Fruit fly (Drosophila melanogaster) whole organism, embryonic: ENCODE data around the gene CG31808.

Source experiments
- Ada2b ChIP-seq: fragments of 200-800 bp; sonication (Bioruptor generic); IDR thresholded peaks from 2 replicates; pipeline ENCODE4 v1.3.6; 2022; ENCODE audit warnings: missing biosample characterization, missing genetic modification characterization
- Awh ChIP-seq: fragments of 200-800 bp; sonication (Bioruptor generic); IDR thresholded peaks from 2 replicates; pipeline ENCODE4, ENCODE4 v1.3.6; 2022; ENCODE audit warnings: missing biosample characterization, missing genetic modification characterization
- B-H2 ChIP-seq: fragments of 200-800 bp; sonication (Bioruptor generic); optimal IDR thresholded peaks from 2 replicates; lab custom pipeline; 2018; ENCODE audit warnings: missing biosample characterization, mild to moderate bottlenecking, missing genetic modification characterization
- CG1024 ChIP-seq: fragments of 200-800 bp; sonication (Bioruptor generic); IDR thresholded peaks from 2 replicates; pipeline ENCODE4 v1.3.6; 2022; ENCODE audit warnings: missing biosample characterization, missing genetic modification characterization
- CG11247 ChIP-seq: fragments of 200-800 bp; sonication (Bioruptor generic); IDR thresholded peaks from 2 replicates; pipeline ENCODE4 v1.3.6; 2022; ENCODE audit warnings: missing biosample characterization, missing genetic modification characterization
- CG12299 ChIP-seq: fragments of 200-800 bp; sonication (Bioruptor generic); optimal IDR thresholded peaks from 2 replicates; lab custom pipeline; 2018; ENCODE audit warnings: missing biosample characterization, mild to moderate bottlenecking, missing genetic modification characterization
- CG15073 ChIP-seq: fragments of 200-800 bp; sonication (Bioruptor generic); optimal IDR thresholded peaks from 2 replicates; lab custom pipeline; 2016; ENCODE audit warnings: missing biosample characterization, missing genetic modification characterization
- CG16815 ChIP-seq: fragments of 200-800 bp; sonication (Bioruptor generic); optimal IDR thresholded peaks from 3 replicates; lab custom pipeline; 2017; ENCODE audit warnings: missing biosample characterization, mild to moderate bottlenecking, missing genetic modification characterization
- CG17568 ChIP-seq: fragments of 200-800 bp; sonication (Bioruptor generic); optimal IDR thresholded peaks from 2 replicates; lab custom pipeline; 2018; ENCODE audit warnings: missing biosample characterization, mild to moderate bottlenecking, missing genetic modification characterization, moderate library complexity
- CG18619 ChIP-seq: fragments of 200-800 bp; sonication (Bioruptor generic); optimal IDR thresholded peaks from 3 replicates; lab custom pipeline; 2017; ENCODE audit warnings: missing biosample characterization, mild to moderate bottlenecking, missing genetic modification characterization
- CG31365 ChIP-seq: fragments of 200-800 bp; sonication (Bioruptor generic); optimal IDR thresholded peaks from 2 replicates; lab custom pipeline; 2018; ENCODE audit warnings: missing biosample characterization, mild to moderate bottlenecking, missing genetic modification characterization
- CG34376 ChIP-seq: fragments of 200-800 bp; sonication (Bioruptor generic); optimal IDR thresholded peaks from 2 replicates; lab custom pipeline; 2018; ENCODE audit warnings: missing biosample characterization, mild to moderate bottlenecking, missing genetic modification characterization
- CG4404 ChIP-seq: fragments of 200-800 bp; sonication (Bioruptor generic); IDR thresholded peaks from 2 replicates; pipeline ENCODE4 v1.3.6; 2022; ENCODE audit warnings: missing biosample characterization, missing genetic modification characterization
- CG6765 ChIP-seq: fragments of 200-800 bp; sonication (Bioruptor generic); optimal IDR thresholded peaks from 3 replicates; lab custom pipeline; 2017; ENCODE audit warnings: missing biosample characterization, mild to moderate bottlenecking, missing genetic modification characterization
- CG6813 ChIP-seq: fragments of 200-800 bp; sonication (Bioruptor generic); optimal IDR thresholded peaks from 2 replicates; lab custom pipeline; 2017; ENCODE audit warnings: missing biosample characterization, missing genetic modification characterization, mild to moderate bottlenecking, moderate library complexity, missing genetic modification reagents
- CG8765 ChIP-seq: fragments of 200-800 bp; sonication (Bioruptor generic); IDR thresholded peaks from 2 replicates; pipeline ENCODE4 v1.3.6; 2022; ENCODE audit warnings: missing biosample characterization, missing genetic modification characterization
- CHES-1-like ChIP-seq: fragments of 200-800 bp; sonication (Bioruptor generic); optimal IDR thresholded peaks from 2 replicates; lab custom pipeline; 2016; ENCODE audit warnings: missing biosample characterization, missing genetic modification characterization
- CkIIα-i1 ChIP-seq: fragments of 200-800 bp; sonication (Bioruptor generic); IDR thresholded peaks from 2 replicates; pipeline ENCODE4 v1.3.6; 2022; ENCODE audit warnings: missing biosample characterization, missing genetic modification characterization
- Deaf1 ChIP-seq: fragments of 200-800 bp; optimal IDR thresholded peaks from 3 replicates; lab custom pipeline; 2019; ENCODE audit warnings: missing biosample characterization, mild to moderate bottlenecking, missing genetic modification characterization, moderate library complexity
- Dek ChIP-seq: fragments of 200-800 bp; sonication (Bioruptor generic); optimal IDR thresholded peaks from 3 replicates; lab custom pipeline; 2019; ENCODE audit warnings: missing biosample characterization, mild to moderate bottlenecking, missing genetic modification characterization, moderate library complexity
- GATAe ChIP-seq: fragments of 200-800 bp; sonication (Bioruptor generic); conservative IDR thresholded peaks from 2 replicates; pipeline ENCODE4 v1.3.6; 2022; ENCODE audit warnings: missing biosample characterization, missing genetic modification characterization
- Hmr ChIP-seq: fragments of 200-800 bp; sonication (Bioruptor generic); optimal IDR thresholded peaks from 3 replicates; lab custom pipeline; 2017; ENCODE audit warnings: mild to moderate bottlenecking, missing biosample characterization, missing genetic modification reagents, missing genetic modification characterization
- MTF-1 ChIP-seq: fragments of 200-800 bp; sonication (Bioruptor generic); optimal IDR thresholded peaks from 2 replicates; lab custom pipeline; 2018; ENCODE audit warnings: missing biosample characterization, mild to moderate bottlenecking, missing genetic modification characterization, borderline replicate concordance
- Mes4 ChIP-seq: fragments of 200-800 bp; sonication (Bioruptor generic); optimal IDR thresholded peaks from 2 replicates; lab custom pipeline; 2016; ENCODE audit warnings: missing biosample characterization, missing genetic modification characterization
- NC2α ChIP-seq: fragments of 200-800 bp; sonication (Bioruptor generic); optimal IDR thresholded peaks from 2 replicates; lab custom pipeline; 2016; ENCODE audit warnings: missing biosample characterization, missing genetic modification characterization
- Nf-YC ChIP-seq: fragments of 200-800 bp; optimal IDR thresholded peaks from 3 replicates; lab custom pipeline; 2019; ENCODE audit warnings: missing biosample characterization, mild to moderate bottlenecking, missing genetic modification characterization, moderate library complexity
- Oaz ChIP-seq: fragments of 200-800 bp; sonication (Bioruptor generic); IDR thresholded peaks from 2 replicates; pipeline ENCODE4 v1.3.6; 2022; ENCODE audit warnings: missing biosample characterization, missing genetic modification characterization
- Ravus ChIP-seq: fragments of 200-800 bp; sonication (Bioruptor generic); IDR thresholded peaks from 2 replicates; pipeline ENCODE4 v1.3.6; 2022; ENCODE audit warnings: missing biosample characterization, missing genetic modification characterization
- Scr ChIP-seq: fragments of 200-800 bp; sonication (Bioruptor generic); IDR thresholded peaks from 2 replicates; pipeline ENCODE4 v1.3.6; 2022; ENCODE audit warnings: missing biosample characterization, missing genetic modification characterization; ENCODE audit not compliant: partially characterized antibody
- Sox102F ChIP-seq: fragments of 200-800 bp; sonication (Bioruptor generic); optimal IDR thresholded peaks from 2 replicates; lab custom pipeline; 2018; ENCODE audit warnings: missing biosample characterization, mild to moderate bottlenecking, missing genetic modification characterization, moderate library complexity
- Tbp ChIP-seq: fragments of >200 bp; optimal IDR thresholded peaks from 2 replicates; lab custom pipeline; 2018; ENCODE audit warnings: missing biosample characterization, missing genetic modification characterization
- chm ChIP-seq: fragments of 200-800 bp; sonication (Bioruptor generic); IDR thresholded peaks from 2 replicates; pipeline ENCODE4 v1.3.6; 2022; ENCODE audit warnings: missing biosample characterization, missing genetic modification characterization
- danr ChIP-seq: fragments of 200-800 bp; sonication (Bioruptor generic); IDR thresholded peaks from 2 replicates; pipeline ENCODE4 v1.3.6; 2022; ENCODE audit warnings: missing biosample characterization, missing genetic modification characterization
- disco-r ChIP-seq: fragments of 200-800 bp; sonication (Bioruptor generic); optimal IDR thresholded peaks from 2 replicates; lab custom pipeline; 2016; ENCODE audit warnings: missing biosample characterization, missing genetic modification characterization
- eyg ChIP-seq: fragments of 200-800 bp; sonication (Bioruptor generic); optimal IDR thresholded peaks from 3 replicates; lab custom pipeline; 2016; ENCODE audit warnings: missing biosample characterization, missing genetic modification characterization
- gfzf ChIP-seq: fragments of 200-800 bp; sonication (Bioruptor generic); optimal IDR thresholded peaks from 2 replicates; lab custom pipeline; 2016; ENCODE audit warnings: missing biosample characterization, mild to moderate bottlenecking, missing genetic modification characterization, moderate library complexity
- mam ChIP-seq: fragments of 200-800 bp; sonication (Bioruptor generic); optimal IDR thresholded peaks from 3 replicates; lab custom pipeline; 2016; ENCODE audit warnings: missing biosample characterization, missing genetic modification characterization
- mld ChIP-seq: fragments of 200-800 bp; sonication (Bioruptor generic); IDR thresholded peaks from 3 replicates; pipeline ENCODE4 v1.3.6; 2022; ENCODE audit warnings: missing biosample characterization, missing genetic modification characterization; ENCODE audit not compliant: partially characterized antibody
- nau ChIP-seq: fragments of 200-800 bp; sonication (Bioruptor generic); optimal IDR thresholded peaks from 3 replicates; lab custom pipeline; 2017; ENCODE audit warnings: missing biosample characterization, mild to moderate bottlenecking, missing genetic modification characterization, missing genetic modification reagents
- org-1 ChIP-seq: fragments of 200-800 bp; sonication (Bioruptor generic); optimal IDR thresholded peaks from 2 replicates; lab custom pipeline; 2017; ENCODE audit warnings: missing biosample characterization, missing genetic modification characterization
- p53 ChIP-seq: fragments of 200-800 bp; sonication (Bioruptor generic); optimal IDR thresholded peaks from 2 replicates; lab custom pipeline; 2016; ENCODE audit warnings: missing biosample characterization, missing genetic modification characterization
- pita ChIP-seq: fragments of 200-800 bp; sonication (Bioruptor generic); optimal IDR thresholded peaks from 2 replicates; lab custom pipeline; 2017; ENCODE audit warnings: missing biosample characterization, mild to moderate bottlenecking, missing genetic modification characterization
- sisA ChIP-seq: fragments of 200-800 bp; sonication (Bioruptor generic); IDR thresholded peaks from 2 replicates; pipeline ENCODE4 v1.3.6; 2022; ENCODE audit warnings: missing biosample characterization, missing genetic modification characterization
- slp2 ChIP-seq: fragments of 200-800 bp; sonication (Bioruptor generic); optimal IDR thresholded peaks from 2 replicates; lab custom pipeline; 2016; ENCODE audit warnings: missing biosample characterization, missing genetic modification characterization
- stc ChIP-seq: fragments of 200-800 bp; sonication (Bioruptor generic); IDR thresholded peaks from 2 replicates; pipeline ENCODE4 v1.3.6; 2022; ENCODE audit warnings: missing biosample characterization, missing genetic modification characterization
- tx ChIP-seq: fragments of 200-800 bp; sonication (Bioruptor generic); optimal IDR thresholded peaks from 2 replicates; lab custom pipeline; 2016; ENCODE audit warnings: missing biosample characterization, missing genetic modification characterization
- unc-4 ChIP-seq: fragments of 200-800 bp; sonication (Bioruptor generic); IDR thresholded peaks from 2 replicates; pipeline ENCODE4 v1.3.6; 2022; ENCODE audit warnings: missing biosample characterization, missing genetic modification characterization; ENCODE audit not compliant: partially characterized antibody
- wdn ChIP-seq: fragments of 200-800 bp; sonication (Bioruptor generic); IDR thresholded peaks from 2 replicates; pipeline ENCODE4 v1.3.6; 2022; ENCODE audit warnings: missing biosample characterization, missing genetic modification characterization
- wek ChIP-seq: fragments of 200-800 bp; sonication (Bioruptor generic); optimal IDR thresholded peaks from 3 replicates; lab custom pipeline; 2018; ENCODE audit warnings: missing biosample characterization, mild to moderate bottlenecking, missing genetic modification characterization, moderate library complexity
- yki ChIP-seq: fragments of >200 bp; optimal IDR thresholded peaks from 3 replicates; lab custom pipeline; 2018

CG31808 gene

dm6 chr2L:16715841-16716701 is at the start of gene CG31808, which contains the start of gene Cyt-c-d (continued):
- peak; percentile 97 for TF ChIP-seq CG18619 (GFP tag; lab: Kevin White, UChicago)
- no peak for TF ChIP-seq mld (GFP tag; lab: Robert Waterston, UW)
- peak; percentile 86 for TF ChIP-seq NC2α (GFP tag; lab: Kevin White, UChicago)
- TF ChIP-seq Ada2b (GFP tag; lab: Robert Waterston, UW), result peak; percentile 97
- peak; percentile 81 for TF ChIP-seq CkIIα-i1 (GFP tag; lab: Robert Waterston, UW)
- TF ChIP-seq CHES-1-like, result peak; percentile 80
- TF ChIP-seq wdn (GFP tag; lab: Robert Waterston, UW), result peak; percentile 91
- TF ChIP-seq CG11247 (GFP tag; lab: Robert Waterston, UW), result peak; percentile 94
- TF ChIP-seq stc (GFP tag; lab: Robert Waterston, UW), result peak; percentile 98
- TF ChIP-seq Dek (tag; lab: Kevin White, UChicago), result peak; percentile 96
- TF ChIP-seq disco-r, result peak; percentile 93
- TF ChIP-seq Oaz (GFP tag; lab: Robert Waterston, UW), result peak; percentile 94
- peak; percentile 90 for TF ChIP-seq Ravus (GFP tag; lab: Robert Waterston, UW)
- TF ChIP-seq unc-4 (GFP tag; lab: Robert Waterston, UW), result no peak
- peak; percentile 98 for TF ChIP-seq Awh
- peak; percentile 86 for TF ChIP-seq GATAe
- peak; percentile 83 for TF ChIP-seq Nf-YC (tag; lab: Kevin White, UChicago)
- peak; percentile 95 for TF ChIP-seq CG17568
- TF ChIP-seq sisA (GFP tag; lab: Robert Waterston, UW), result peak; percentile 97
- peak; percentile 98 for TF ChIP-seq Hmr (GFP tag; lab: Kevin White, UChicago)
- peak; percentile 97 for TF ChIP-seq org-1 (GFP tag; lab: Kevin White, UChicago)
- peak; percentile 83 for TF ChIP-seq CG8765 (GFP tag; lab: Robert Waterston, UW)
- peak; percentile 90 for TF ChIP-seq tx (GFP tag; lab: Kevin White, UChicago)
- TF ChIP-seq yki (lab: Kevin White, UChicago), result peak; percentile 77
- TF ChIP-seq Deaf1 (tag; lab: Kevin White, UChicago), result peak; percentile 83
- TF ChIP-seq CG16815 (GFP tag; lab: Kevin White, UChicago), result peak; percentile 93
- TF ChIP-seq CG34376 (GFP tag; lab: Kevin White, UChicago), result peak; percentile 91
- peak; percentile 56 for TF ChIP-seq p53 (GFP tag; lab: Kevin White, UChicago)
- peak; percentile 88 for TF ChIP-seq slp2 (GFP tag; lab: Kevin White, UChicago)
- no peak for TF ChIP-seq Scr
- peak; percentile 92 for TF ChIP-seq CG6765 (GFP tag; lab: Kevin White, UChicago)
- peak; percentile 95 for TF ChIP-seq chm
- peak; percentile 96 for TF ChIP-seq CG12299 (tag; lab: Kevin White, UChicago)
- TF ChIP-seq CG31365 (tag; lab: Kevin White, UChicago), result peak; percentile 72
- peak; percentile 98 for TF ChIP-seq nau (GFP tag; lab: Kevin White, UChicago)
- TF ChIP-seq CG4404 (GFP tag; lab: Robert Waterston, UW), result peak; percentile 87
- TF ChIP-seq danr, result peak; percentile 93
- TF ChIP-seq CG1024 (GFP tag; lab: Robert Waterston, UW), result peak; percentile 94
- peak; percentile 99 for TF ChIP-seq Sox102F (GFP tag; lab: Kevin White, UChicago)
- TF ChIP-seq Tbp (GFP tag; lab: Kevin White, UChicago), result no peak
- peak; percentile 86 for TF ChIP-seq MTF-1 (GFP tag; lab: Kevin White, UChicago)
- TF ChIP-seq CG15073 (GFP tag; lab: Kevin White, UChicago), result peak; percentile 80
- TF ChIP-seq eyg (GFP tag; lab: Kevin White, UChicago), result peak; percentile 83
- peak; percentile 17 for TF ChIP-seq gfzf
- peak; percentile 84 for TF ChIP-seq wek (GFP tag; lab: Kevin White, UChicago)
- TF ChIP-seq B-H2, result peak; percentile 63
- TF ChIP-seq Mes4, result peak; percentile 94
- peak; percentile 91 for TF ChIP-seq mam (GFP tag; lab: Kevin White, UChicago)
- TF ChIP-seq pita (GFP tag; lab: Kevin White, UChicago), result no peak
- TF ChIP-seq CG6813 (GFP tag; lab: Kevin White, UChicago), result peak; percentile 96
